Worm (Caenorhabditis elegans): Measurements from ENCODE around the gene oac-40.

The oac-40 gene

DNA sequence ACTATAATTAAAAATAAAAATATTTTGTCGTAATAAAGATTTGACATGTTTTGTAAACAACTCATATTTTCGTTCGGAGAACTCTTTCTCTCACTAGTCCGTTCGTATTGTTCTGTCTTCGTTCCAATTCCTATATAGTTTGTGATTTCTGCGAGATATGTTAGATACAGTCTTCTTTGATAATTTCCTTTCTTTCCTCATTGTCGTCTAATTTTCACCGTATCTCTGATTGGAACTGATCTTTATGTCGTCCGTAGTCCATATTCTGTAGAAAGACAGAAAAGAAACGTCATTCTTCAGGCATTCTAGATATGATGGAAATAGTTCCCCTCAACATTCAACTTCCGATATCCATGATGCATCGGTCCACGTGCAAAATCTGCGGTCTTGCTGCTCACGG, 28.3 kb downstream of the oac-40 start, which contains the start of gene nhr-30:
nhr-30 (plus strand) TSS at position 301 of the 400 bp plus-strand sequence.
- no peak for TF ChIP-seq hmg-11 (tag; optimal IDR thresholded peaks at IDR 0.05)

DNA sequence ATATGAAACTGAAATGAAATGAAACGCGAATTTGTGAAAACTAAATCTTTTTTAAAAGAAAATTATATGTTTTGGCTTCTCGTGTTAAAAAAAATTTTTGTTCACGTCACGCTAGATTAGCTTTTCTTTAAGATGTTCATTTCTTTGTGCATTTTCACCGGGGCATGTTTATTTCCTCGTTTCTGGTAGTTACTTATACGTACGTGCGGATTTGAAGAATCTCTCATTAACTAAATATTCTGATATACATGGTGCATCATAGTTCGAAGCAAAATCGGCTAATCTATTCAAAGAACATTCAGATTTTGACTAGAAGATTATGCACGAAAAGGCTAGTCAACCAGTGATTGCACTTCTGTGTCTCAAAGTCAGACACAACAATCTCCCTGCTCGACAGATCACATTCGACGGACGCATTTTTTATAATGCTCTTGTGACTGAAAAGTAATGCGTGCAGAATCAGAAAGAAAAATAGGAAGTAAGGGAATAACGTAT, 31.0 kb downstream of the oac-40 start, which contains the start of gene C25E10.17:
C25E10.17 (minus strand) TSS at position 51 of the 495 bp plus-strand sequence.
- no peak for TF ChIP-seq pha-4 (tag; optimal IDR thresholded peaks at IDR 0.05)
- no peak for TF ChIP-seq ama-1 (optimal IDR thresholded peaks at IDR 0.05)
- TF ChIP-seq nhr-77 (tag; optimal IDR thresholded peaks at IDR 0.05), result no peak
- TF ChIP-seq nhr-76 (tag; optimal IDR thresholded peaks at IDR 0.05), result no peak
- TF ChIP-seq nhr-11 (tag; optimal IDR thresholded peaks at IDR 0.05), result peak; percentile 23

DNA sequence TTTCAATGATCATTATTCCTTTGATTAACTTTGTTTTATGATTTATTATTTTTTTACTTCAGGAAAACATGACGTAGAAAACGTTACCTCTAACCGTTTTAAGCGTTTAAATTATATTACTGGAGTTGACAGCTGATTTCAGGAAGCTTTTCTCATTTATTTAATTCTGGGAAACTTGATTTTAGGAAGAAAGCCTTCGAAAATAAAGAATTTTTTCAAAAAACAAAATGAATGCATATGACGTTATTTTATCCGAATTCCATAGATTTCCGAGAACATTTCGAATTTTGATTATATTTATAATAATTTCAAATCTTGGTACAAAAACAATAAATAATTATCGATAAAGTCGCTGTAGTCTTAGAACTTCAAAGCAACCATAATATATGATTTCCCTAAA, 32.7 kb downstream of the oac-40 start:
- TF ChIP-seq hmg-11 (tag; optimal IDR thresholded peaks at IDR 0.05) (no peak), lsy-12 (tag; optimal IDR thresholded peaks at IDR 0.05) (no peak), nhr-28 (tag; optimal IDR thresholded peaks at IDR 0.05) (no peak), R02D3.7 (tag; optimal IDR thresholded peaks at IDR 0.05) (no peak), unc-62 (GFP tag; optimal IDR thresholded peaks at IDR 0.05) (no peak), pha-4 (tag; optimal IDR thresholded peaks at IDR 0.05) (no peak), elt-2 (tag; optimal IDR thresholded peaks at IDR 0.05) (no peak), sea-2 (GFP tag; optimal IDR thresholded peaks at IDR 0.05) (no peak), nhr-76 (tag; optimal IDR thresholded peaks at IDR 0.05) (no peak), nfya-1 (tag; optimal IDR thresholded peaks at IDR 0.05; ENCODE audit: insufficient read depth) (no peak), nhr-11 (tag; optimal IDR thresholded peaks at IDR 0.05) (no peak), tbx-2 (tag; optimal IDR thresholded peaks at IDR 0.05) (no peak), ztf-4 (tag; optimal IDR thresholded peaks at IDR 0.05) (no peak)

DNA sequence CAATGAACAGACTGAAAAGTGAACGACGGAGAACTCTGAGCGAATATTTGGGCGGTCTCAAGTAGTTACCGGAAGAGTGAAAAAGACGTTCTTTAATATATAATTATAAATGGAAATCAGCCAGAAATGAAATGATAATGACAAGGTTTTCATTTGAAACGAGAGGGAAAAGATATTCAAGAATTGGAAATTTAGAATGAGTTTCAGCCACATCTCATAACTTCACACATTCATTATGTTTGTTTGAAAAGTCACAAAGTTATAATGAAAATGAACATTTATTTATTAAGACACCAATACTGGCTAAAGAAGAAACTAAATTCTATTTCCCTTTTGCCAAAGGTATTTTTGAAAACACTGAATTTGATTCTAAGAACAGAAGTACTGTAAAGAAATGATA, 34.5 kb downstream of the oac-40 start, which contains the start of gene C25E10.7:
C25E10.7 (minus strand) TSS at position 101 of the 400 bp plus-strand sequence.
- TF ChIP-seq ztf-4 (tag; optimal IDR thresholded peaks at IDR 0.05) (no peak), elt-2 (tag; optimal IDR thresholded peaks at IDR 0.05) (no peak), elt-1 (tag; optimal IDR thresholded peaks at IDR 0.05) (no peak), nhr-77 (tag; optimal IDR thresholded peaks at IDR 0.05) (no peak), nhr-76 (tag; optimal IDR thresholded peaks at IDR 0.05) (no peak), ceh-28 (tag; optimal IDR thresholded peaks at IDR 0.05) (no peak), fos-1 (tag; optimal IDR thresholded peaks at IDR 0.05) (no peak)

DNA sequence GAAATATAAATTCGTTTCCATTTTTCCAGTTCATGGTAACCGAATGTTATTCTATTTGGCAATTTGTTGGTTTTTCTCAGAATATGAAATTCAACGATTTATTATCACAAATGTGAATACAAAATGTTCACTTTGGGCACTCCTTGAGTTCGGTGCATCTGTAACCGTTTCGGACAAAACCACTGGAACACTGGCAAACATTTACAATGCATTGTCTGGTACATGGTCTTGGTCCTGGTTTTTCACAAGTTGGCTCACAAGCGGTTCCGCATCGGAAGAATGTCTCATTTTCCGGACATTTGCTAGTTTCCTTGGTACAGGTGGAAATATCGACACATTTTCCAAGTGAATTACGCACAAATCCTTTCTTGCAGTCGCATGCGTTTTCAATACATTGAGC, 36.7 kb downstream of the oac-40 start:
- no peak for TF ChIP-seq ceh-82 (tag; optimal IDR thresholded peaks at IDR 0.05)
- no peak for TF ChIP-seq jun-1 (tag; optimal IDR thresholded peaks at IDR 0.05)
- TF ChIP-seq ama-1 (optimal IDR thresholded peaks at IDR 0.05), result no peak
- no peak for TF ChIP-seq mml-1 (tag; optimal IDR thresholded peaks at IDR 0.05)
- no peak for TF ChIP-seq nhr-12 (tag; optimal IDR thresholded peaks at IDR 0.05)
- TF ChIP-seq nhr-76 (tag; optimal IDR thresholded peaks at IDR 0.05), result no peak
- TF ChIP-seq nfya-1 (tag; optimal IDR thresholded peaks at IDR 0.05; ENCODE audit: insufficient read depth), result no peak
- no peak for TF ChIP-seq ztf-4 (tag; optimal IDR thresholded peaks at IDR 0.05)
- no peak for TF ChIP-seq eor-1 (tag; optimal IDR thresholded peaks at IDR 0.05)
- no peak for TF ChIP-seq lsy-12 (tag; optimal IDR thresholded peaks at IDR 0.05)
- TF ChIP-seq ceh-28 (tag; optimal IDR thresholded peaks at IDR 0.05), result no peak
- no peak for TF ChIP-seq lin-39 (tag; optimal IDR thresholded peaks at IDR 0.05)
- TF ChIP-seq lin-15B (tag; optimal IDR thresholded peaks at IDR 0.05), result no peak
- TF ChIP-seq ceh-9 (tag; optimal IDR thresholded peaks at IDR 0.05), result no peak
- no peak for TF ChIP-seq aly-2 (tag; optimal IDR thresholded peaks at IDR 0.05)
- no peak for TF ChIP-seq unc-62 (GFP tag; optimal IDR thresholded peaks at IDR 0.05)
- TF ChIP-seq pha-4 (tag; optimal IDR thresholded peaks at IDR 0.05), result no peak
- TF ChIP-seq egl-5 (tag; optimal IDR thresholded peaks at IDR 0.05), result no peak
- no peak for TF ChIP-seq nhr-67 (tag; optimal IDR thresholded peaks at IDR 0.05)
- TF ChIP-seq zag-1 (tag; optimal IDR thresholded peaks at IDR 0.05), result no peak

DNA sequence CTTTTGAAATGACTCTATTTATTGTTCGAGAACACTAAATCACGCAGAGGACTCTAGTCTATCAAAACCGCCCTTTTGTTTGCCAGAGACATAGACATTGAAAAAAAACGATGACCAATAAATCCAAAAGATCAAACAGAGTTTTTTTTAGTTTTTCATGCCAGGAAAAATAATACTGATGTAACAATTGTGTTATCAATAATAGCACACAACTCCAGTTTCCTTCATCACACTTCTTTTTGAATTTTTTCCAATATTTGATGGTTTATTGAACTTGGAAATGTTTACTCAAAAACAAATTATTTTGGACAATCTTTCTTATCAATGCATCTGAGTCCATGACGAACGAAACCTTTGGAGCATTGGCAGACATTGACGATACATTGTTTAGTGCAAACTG, 37.4 kb downstream of the oac-40 start, which contains the start of gene C25E10.8:
C25E10.8 (minus strand) TSS at position 101 of the 400 bp plus-strand sequence.
- TF ChIP-seq nhr-23 (tag; optimal IDR thresholded peaks at IDR 0.05) (no peak), tbx-2 (tag; optimal IDR thresholded peaks at IDR 0.05) (no peak), ceh-82 (tag; optimal IDR thresholded peaks at IDR 0.05) (no peak), nhr-11 (tag; optimal IDR thresholded peaks at IDR 0.05) (no peak), nhr-237 (tag; optimal IDR thresholded peaks at IDR 0.05) (no peak), unc-39 (tag; optimal IDR thresholded peaks at IDR 0.05) (no peak), unc-62 (GFP tag; optimal IDR thresholded peaks at IDR 0.05) (no peak), ZK546.5 (tag; optimal IDR thresholded peaks at IDR 0.05) (no peak), nhr-43 (tag; optimal IDR thresholded peaks at IDR 0.05; ENCODE audit: poor library complexity, severe bottlenecking) (no peak), hmg-11 (tag; optimal IDR thresholded peaks at IDR 0.05) (no peak), elt-2 (tag; optimal IDR thresholded peaks at IDR 0.05) (no peak)
